Fruit fly (Drosophila melanogaster): ENCODE data around the gene CG32500.

The CG32500 gene

dm6 chrX:21593907-21594306, 29.6 kb downstream of the CG32500 start:
- TF ChIP-seq Ets21C (GFP tag; optimal IDR thresholded peaks at IDR 0.05) (peak; percentile 47), CG4318 (GFP tag; optimal IDR thresholded peaks at IDR 0.05) (peak; percentile 66), CG15336 (GFP tag; IDR thresholded peaks at IDR 0.05) (peak; percentile 90), dsx (GFP tag; optimal IDR thresholded peaks at IDR 0.05; ENCODE audit: poor library complexity, severe bottlenecking) (peak; percentile 46), CG6163 (GFP tag; IDR thresholded peaks at IDR 0.05) (peak; percentile 92), Sox14 (GFP tag; optimal IDR thresholded peaks at IDR 0.05) (peak; percentile 73), CG3919 (GFP tag; optimal IDR thresholded peaks at IDR 0.05) (peak; percentile 93), CG32006 (GFP tag; optimal IDR thresholded peaks at IDR 0.05) (peak; percentile 80), OdsH (GFP tag; optimal IDR thresholded peaks at IDR 0.05) (peak; percentile 78), fd59A (GFP tag; optimal IDR thresholded peaks at IDR 0.05) (peak; percentile 45), Met (GFP tag; optimal IDR thresholded peaks at IDR 0.05) (peak; percentile 89), Smox (GFP tag; optimal IDR thresholded peaks at IDR 0.05) (peak; percentile 61), Lpt (GFP tag; optimal IDR thresholded peaks at IDR 0.05) (peak; percentile 59), Ets96B (tag; optimal IDR thresholded peaks at IDR 0.05) (peak; percentile 87), salr (GFP tag; optimal IDR thresholded peaks at IDR 0.05) (peak; percentile 31 to 77), CG6276 (GFP tag; optimal IDR thresholded peaks at IDR 0.05) (peak; percentile 77), pdm3 (GFP tag; optimal IDR thresholded peaks at IDR 0.05) (peak; percentile 76), CG11902 (GFP tag; optimal IDR thresholded peaks at IDR 0.05) (peak; percentile 84), Hr38 (GFP tag; optimal IDR thresholded peaks at IDR 0.05) (no peak), Blimp-1 (GFP tag; optimal IDR thresholded peaks at IDR 0.05) (peak; percentile 53), CG8119 (GFP tag; IDR thresholded peaks at IDR 0.05) (peak; percentile 65; the same call in 2 of the 3 replicates), dac (GFP tag; optimal IDR thresholded peaks at IDR 0.05) (peak; percentile 72), lz (GFP tag; optimal IDR thresholded peaks at IDR 0.05) (peak; percentile 54), topi (GFP tag; optimal IDR thresholded peaks at IDR 0.05) (peak; percentile 92), CG34406 (GFP tag; optimal IDR thresholded peaks at IDR 0.05) (peak; percentile 73), CG8319 (GFP tag; optimal IDR thresholded peaks at IDR 0.05) (peak; percentile 83), CG16779 (tag; optimal IDR thresholded peaks at IDR 0.05) (peak; percentile 66), fkh (GFP tag; optimal IDR thresholded peaks at IDR 0.05) (peak; percentile 13), achi (GFP tag; optimal IDR thresholded peaks at IDR 0.05) (peak; percentile 71), fd85E (GFP tag; optimal IDR thresholded peaks at IDR 0.05) (peak; percentile 67), CG31627 (GFP tag; optimal IDR thresholded peaks at IDR 0.05) (peak; percentile 72), Eip78C (GFP tag) (peak; percentile 90), CG1621 (tag; optimal IDR thresholded peaks at IDR 0.05) (peak; percentile 70), Eip75B (GFP tag; optimal IDR thresholded peaks at IDR 0.05) (peak; percentile 92), spab (GFP tag; optimal IDR thresholded peaks at IDR 0.05) (peak; percentile 76), svp (GFP tag) (peak; percentile 76), eg (GFP tag; IDR thresholded peaks at IDR 0.05) (peak; percentile 89), CG10669 (GFP tag; optimal IDR thresholded peaks at IDR 0.05) (peak; percentile 84), vri (GFP tag; optimal IDR thresholded peaks at IDR 0.05) (no peak), acj6 (GFP tag; optimal IDR thresholded peaks at IDR 0.05) (peak; percentile 67), Sox102F (GFP tag; optimal IDR thresholded peaks at IDR 0.05) (peak; percentile 72), CG9139 (GFP tag; optimal IDR thresholded peaks at IDR 0.05) (peak; percentile 65), esn (GFP tag; optimal IDR thresholded peaks at IDR 0.05) (peak; percentile 67), CG6808 (GFP tag; optimal IDR thresholded peaks at IDR 0.05) (peak; percentile 80), Sox15 (GFP tag; optimal IDR thresholded peaks at IDR 0.05) (peak; percentile 51), CG10631 (GFP tag; optimal IDR thresholded peaks at IDR 0.05) (peak; percentile 82), CG6792 (GFP tag; optimal IDR thresholded peaks at IDR 0.05) (peak; percentile 64), CG6854 (GFP tag; optimal IDR thresholded peaks at IDR 0.05) (peak; percentile 72), Hr39 (GFP tag; optimal IDR thresholded peaks at IDR 0.05) (peak; percentile 69), CG7368 (GFP tag; optimal IDR thresholded peaks at IDR 0.05) (peak; percentile 91), CG8632 (GFP tag; optimal IDR thresholded peaks at IDR 0.05) (peak; percentile 55), ss (GFP tag; optimal IDR thresholded peaks at IDR 0.05) (peak; percentile 37 to 80)
